Worm (Caenorhabditis elegans) whole organism, young adult: ENCODE results near the gene F26A1.9.

Experiments
- C17E4.6 ChIP-seq: fragments of 200-800 bp; sonication (Bioruptor generic); IDR thresholded peaks from 2 replicates; pipeline ENCODE4 v1.3.6; 2022; ENCODE audit warnings: missing genetic modification reagents, missing genetic modification characterization, missing compliant biosample characterization
- D2030.7 ChIP-seq: fragments of 200-800 bp; sonication (Bioruptor generic); IDR thresholded peaks from 2 replicates; pipeline ENCODE4 v1.3.6; 2022; ENCODE audit warnings: missing genetic modification reagents, missing genetic modification characterization, missing compliant biosample characterization
- F22D6.2 ChIP-seq: sonication (generic microtip); optimal IDR thresholded peaks from 2 replicates; lab custom pipeline; 2016; ENCODE audit warnings: mild to moderate bottlenecking, missing genetic modification characterization, missing compliant biosample characterization
- Y53G8AR.9 ChIP-seq: fragments of 200-800 bp; sonication (Bioruptor generic); conservative IDR thresholded peaks from 2 replicates; pipeline ENCODE4 v1.3.6; 2022; ENCODE audit warnings: missing genetic modification reagents, missing genetic modification characterization, missing compliant biosample characterization
- aptf-3 ChIP-seq: fragments of 200-800 bp; sonication (Bioruptor generic); IDR thresholded peaks from 2 replicates; pipeline ENCODE4 v1.3.6; 2022; ENCODE audit warnings: missing genetic modification characterization, missing compliant biosample characterization
- atf-7 ChIP-seq: sonication (generic microtip); optimal IDR thresholded peaks from 2 replicates; lab custom pipeline; 2017; ENCODE audit warnings: mild to moderate bottlenecking, missing genetic modification characterization, missing compliant biosample characterization
- athp-1 ChIP-seq: sonication (generic microtip); optimal IDR thresholded peaks from 2 replicates; lab custom pipeline; 2017; ENCODE audit warnings: mild to moderate bottlenecking, missing genetic modification characterization, missing compliant biosample characterization
- attf-6 ChIP-seq: fragments of 200-800 bp; sonication (Bioruptor generic); IDR thresholded peaks from 2 replicates; pipeline ENCODE4 v1.3.6; 2022; ENCODE audit warnings: missing genetic modification reagents, missing genetic modification characterization, missing compliant biosample characterization
- bed-1 ChIP-seq: fragments of 200-800 bp; sonication (Bioruptor generic); IDR thresholded peaks from 2 replicates; pipeline ENCODE4 v1.3.6; 2022; ENCODE audit warnings: missing genetic modification reagents, missing genetic modification characterization, missing compliant biosample characterization
- ceh-40 ChIP-seq: fragments of 200-800 bp; sonication (Bioruptor generic); IDR thresholded peaks from 2 replicates; pipeline ENCODE4 v1.3.6; 2022; ENCODE audit warnings: missing genetic modification characterization, missing compliant biosample characterization
- ceh-79 ChIP-seq: sonication (generic microtip); optimal IDR thresholded peaks from 2 replicates; lab custom pipeline; 2017; ENCODE audit warnings: mild to moderate bottlenecking, missing genetic modification characterization, missing compliant biosample characterization
- chd-7 ChIP-seq: sonication (generic microtip); optimal IDR thresholded peaks from 2 replicates; lab custom pipeline; 2016; ENCODE audit warnings: mild to moderate bottlenecking, missing genetic modification characterization, moderate library complexity, missing compliant biosample characterization
- dox-1 ChIP-seq: fragments of 200-800 bp; sonication (Bioruptor generic); IDR thresholded peaks from 2 replicates; pipeline ENCODE4 v1.3.6; 2022; ENCODE audit warnings: missing genetic modification reagents, missing genetic modification characterization, missing compliant biosample characterization
- dpff-1 ChIP-seq: sonication (generic microtip); optimal IDR thresholded peaks from 2 replicates; lab custom pipeline; 2017; ENCODE audit warnings: mild to moderate bottlenecking, missing genetic modification characterization, missing compliant biosample characterization
- dpl-1 ChIP-seq: fragments of 150-350 bp; optimal IDR thresholded peaks from 2 replicates; lab custom pipeline; 2014; ENCODE audit warnings: missing biosample characterization, missing genetic modification reagents, missing genetic modification characterization
- efl-1 ChIP-seq: fragments of 150-350 bp; optimal IDR thresholded peaks from 2 replicates; lab custom pipeline; 2014; ENCODE audit warnings: missing biosample characterization, missing genetic modification reagents, missing genetic modification characterization
- ets-4 ChIP-seq: fragments of 200-800 bp; sonication (Bioruptor generic); optimal IDR thresholded peaks from 2 replicates; lab custom pipeline; 2018; ENCODE audit warnings: mild to moderate bottlenecking, missing genetic modification characterization, missing compliant biosample characterization
- him-1 ChIP-seq: sonication (generic microtip); optimal IDR thresholded peaks from 2 replicates; lab custom pipeline; 2016; ENCODE audit warnings: missing genotype, missing genetic modification reagents, missing genetic modification characterization, missing compliant biosample characterization
- hlh-12 ChIP-seq: sonication (generic microtip); optimal IDR thresholded peaks from 2 replicates; lab custom pipeline; 2016; ENCODE audit warnings: missing genetic modification characterization, missing compliant biosample characterization
- hlh-26 ChIP-seq: fragments of 200-800 bp; sonication (Bioruptor generic); conservative IDR thresholded peaks from 2 replicates; pipeline ENCODE4 v1.3.6; 2022; ENCODE audit warnings: missing genetic modification reagents, missing genetic modification characterization, missing compliant biosample characterization
- lag-1 ChIP-seq: fragments of 200-800 bp; sonication (Bioruptor generic); IDR thresholded peaks from 2 replicates; pipeline ENCODE4 v1.3.6; 2022; ENCODE audit warnings: missing genetic modification reagents, missing genetic modification characterization, missing compliant biosample characterization
- lin-35 ChIP-seq, 3 experiments: fragments of 150-350 bp in 2 of 3; sonication (generic microtip) in 1 of 3; optimal IDR thresholded peaks; 2 replicates each; lab custom pipeline; 2014 to 2018; ENCODE audit warnings: missing biosample characterization in 3 of 3, missing genetic modification characterization in 3 of 3, missing genetic modification reagents in 3 of 3
- mcd-1 ChIP-seq: fragments of 200-800 bp; sonication (Bioruptor generic); IDR thresholded peaks from 2 replicates; pipeline ENCODE4 v1.3.6; 2022; ENCODE audit warnings: missing genetic modification reagents, missing genetic modification characterization, missing compliant biosample characterization
- nfya-1 ChIP-seq: sonication (generic microtip); optimal IDR thresholded peaks from 2 replicates; lab custom pipeline; 2017; ENCODE audit warnings: antibody characterized with exemption, missing compliant biosample characterization, missing genetic modification characterization, borderline replicate concordance; ENCODE audit not compliant: insufficient read depth
- rec-8 ChIP-seq, 2 experiments: sonication (generic microtip); optimal IDR thresholded peaks; 2 replicates each; lab custom pipeline; 2016; ENCODE audit warnings: mild to moderate bottlenecking in 2 of 2, missing genetic modification characterization in 2 of 2, missing genetic modification reagents in 2 of 2, missing genotype in 2 of 2, missing biosample characterization in 1 of 2, missing compliant biosample characterization in 1 of 2, moderate library complexity in 1 of 2
- sea-2 ChIP-seq: fragments of 200-800 bp; sonication (Bioruptor generic); IDR thresholded peaks from 2 replicates; pipeline ENCODE4 v1.3.6; 2022; ENCODE audit warnings: missing genetic modification characterization, missing compliant biosample characterization
- snpc-1.1 ChIP-seq: sonication (generic microtip); optimal IDR thresholded peaks from 2 replicates; lab custom pipeline; 2017; ENCODE audit warnings: missing genetic modification characterization, mild to moderate bottlenecking, missing compliant biosample characterization, antibody characterized with exemption, moderate library complexity, missing genotype, missing genetic modification reagents; ENCODE audit not compliant: insufficient read depth
- snpc-3.4 ChIP-seq: sonication (generic microtip); optimal IDR thresholded peaks from 2 replicates; lab custom pipeline; 2017; ENCODE audit warnings: missing genetic modification characterization, mild to moderate bottlenecking, missing compliant biosample characterization, antibody characterized with exemption, moderate library complexity, missing genotype, missing genetic modification reagents
- snpc-4 ChIP-seq, 5 experiments: fragments of 150-350 bp in 1 of 5; sonication (generic microtip) in 4 of 5; optimal IDR thresholded peaks; 2 replicates each; lab custom pipeline; 2014 to 2018; ENCODE audit warnings: missing genetic modification characterization in 5 of 5, missing biosample characterization in 3 of 5, antibody characterized with exemption in 2 of 5, mild to moderate bottlenecking in 2 of 5, missing compliant biosample characterization in 2 of 5, missing genotype in 2 of 5, moderate library complexity in 2 of 5, missing genetic modification reagents in 1 of 5
- sptf-2 ChIP-seq: fragments of 200-800 bp; sonication (Bioruptor generic); optimal IDR thresholded peaks from 2 replicates; lab custom pipeline; 2018; ENCODE audit warnings: mild to moderate bottlenecking, missing genetic modification characterization, missing compliant biosample characterization
- tbx-9 ChIP-seq: sonication (generic microtip); optimal IDR thresholded peaks from 2 replicates; lab custom pipeline; 2016; ENCODE audit warnings: borderline replicate concordance, missing genetic modification characterization, inconsistent platforms, missing compliant biosample characterization
- zfh-2 ChIP-seq: fragments of 200-800 bp; sonication (Bioruptor generic); conservative IDR thresholded peaks from 2 replicates; pipeline ENCODE4 v1.3.6; 2022; ENCODE audit warnings: missing genetic modification reagents, missing genetic modification characterization, missing compliant biosample characterization
- ztf-22 ChIP-seq: fragments of 200-800 bp; sonication (Bioruptor generic); optimal IDR thresholded peaks from 2 replicates; lab custom pipeline; 2018; ENCODE audit warnings: mild to moderate bottlenecking, missing genetic modification characterization, moderate library complexity, missing compliant biosample characterization
- ztf-3 ChIP-seq: fragments of 200-800 bp; sonication (Bioruptor generic); optimal IDR thresholded peaks from 2 replicates; lab custom pipeline; 2018; ENCODE audit warnings: mild to moderate bottlenecking, missing genetic modification characterization, missing compliant biosample characterization
- ztf-6 ChIP-seq: fragments of 200-800 bp; sonication (Bioruptor generic); IDR thresholded peaks from 2 replicates; pipeline ENCODE4 v1.3.6; 2022; ENCODE audit warnings: missing genetic modification reagents, missing genetic modification characterization, missing compliant biosample characterization

F26A1.9 gene

DNA sequence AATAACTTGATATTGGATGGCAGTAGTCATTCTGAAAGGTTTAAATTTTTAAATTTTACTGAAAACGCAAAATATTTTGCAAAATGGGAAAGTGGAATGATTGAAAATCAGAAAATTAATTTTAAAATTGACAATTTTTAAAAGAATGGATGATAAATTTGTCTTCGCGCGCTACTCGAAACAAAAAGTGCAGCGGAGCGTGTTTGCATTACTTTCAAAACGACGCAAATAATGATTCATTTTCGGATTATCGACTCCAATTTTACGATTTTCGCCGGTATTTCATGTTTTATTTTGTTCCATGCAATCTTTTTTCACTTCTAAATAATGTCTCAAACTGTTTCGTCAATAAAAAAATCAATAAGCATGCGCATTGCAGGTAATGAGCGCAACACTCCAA lies 48.9 kb upstream of the F26A1.9 start, which contains the start of the genes tost-1 and arx-6 (continued):
- TF ChIP-seq lag-1 (no peak), ceh-40 (no peak), ztf-3 (GFP tag; lab: Kevin White, UChicago) (no peak), efl-1 (GFP tag; lab: Kevin White, UChicago) (peak; percentile 76), snpc-4 (GFP tag; optimal IDR thresholded peaks at IDR 0.05; lab: Kevin White, UChicago) (no peak), snpc-4 (tag; optimal IDR thresholded peaks at IDR 0.05; lab: Kevin White, UChicago) (no peak), zfh-2 (no peak), D2030.7 (GFP tag; lab: Robert Waterston, UW) (peak; percentile 48; the same call in 1 of the 2 replicates), atf-7 (no peak), dox-1 (GFP tag; lab: Robert Waterston, UW) (0 out of 2 replicates have a peak, but pooled peaks have one; percentile 11), sea-2 (GFP tag; lab: Robert Waterston, UW) (no peak), Y53G8AR.9 (GFP tag; lab: Robert Waterston, UW) (no peak), C17E4.6 (no peak), ztf-22 (no peak), him-1 (tag; lab: Kevin White, UChicago) (peak; percentile 15), ets-4 (GFP tag; lab: Kevin White, UChicago) (no peak), athp-1 (tag; lab: Kevin White, UChicago) (no peak)

DNA sequence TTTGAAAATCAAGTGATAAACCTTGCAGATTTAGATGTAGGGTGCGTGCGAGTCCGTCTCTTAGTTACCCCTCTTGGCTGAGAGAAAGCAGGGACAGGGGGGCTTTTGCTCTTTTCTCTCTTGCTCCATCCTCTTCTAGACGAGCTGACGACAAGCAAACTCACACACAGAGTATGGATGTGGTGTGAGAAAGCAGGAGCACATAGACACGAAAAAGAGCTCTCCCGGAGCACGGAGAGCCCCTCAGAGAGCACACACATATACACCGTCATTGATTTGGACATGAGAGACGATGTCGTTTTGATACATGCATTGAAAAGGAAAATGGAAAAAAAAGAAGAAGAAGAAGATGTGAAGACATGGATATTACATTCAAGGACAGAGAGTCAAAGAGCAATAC lies 46.3 kb upstream of the F26A1.9 start:
- TF ChIP-seq bed-1 (GFP tag; lab: Robert Waterston, UW) (no peak), attf-6 (GFP tag; lab: Robert Waterston, UW) (no peak), lin-35 (GFP tag; optimal IDR thresholded peaks at IDR 0.05; lab: Kevin White, UChicago) (peak in 1 of 3 experiments; percentile 61), aptf-3 (no peak), chd-7 (tag; lab: Kevin White, UChicago) (no peak), ceh-79 (no peak)

DNA sequence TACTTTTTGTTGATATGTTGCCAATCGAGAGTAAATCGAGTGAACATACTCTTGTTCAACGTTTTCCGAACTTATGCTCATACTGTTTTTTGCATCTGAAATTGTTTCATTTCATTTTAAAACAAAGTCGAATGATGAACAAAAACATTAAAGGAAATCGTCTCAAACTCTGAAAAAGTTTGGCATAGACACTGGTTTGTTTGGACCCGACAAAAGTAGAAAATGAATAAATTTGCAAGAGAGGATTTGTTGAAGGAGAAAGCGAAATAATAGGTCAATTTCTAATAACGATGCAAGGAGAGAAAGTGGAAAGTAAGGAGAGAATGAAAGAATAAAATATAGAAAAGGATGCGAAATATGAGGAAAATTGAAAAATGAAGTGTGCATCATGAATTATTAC lies 45.3 kb upstream of the F26A1.9 start, which contains the start of gene C35D10.12:
C35D10.12 (minus strand) TSS at position 101 of the 400 bp plus-strand sequence.
- TF ChIP-seq F22D6.2 (tag; lab: Kevin White, UChicago) (no peak), dpl-1 (no peak), mcd-1 (GFP tag; lab: Robert Waterston, UW) (no peak), Y53G8AR.9 (GFP tag; lab: Robert Waterston, UW) (no peak), hlh-26 (GFP tag; lab: Robert Waterston, UW) (no peak), snpc-1.1 (tag; lab: Kevin White, UChicago) (no peak)

DNA sequence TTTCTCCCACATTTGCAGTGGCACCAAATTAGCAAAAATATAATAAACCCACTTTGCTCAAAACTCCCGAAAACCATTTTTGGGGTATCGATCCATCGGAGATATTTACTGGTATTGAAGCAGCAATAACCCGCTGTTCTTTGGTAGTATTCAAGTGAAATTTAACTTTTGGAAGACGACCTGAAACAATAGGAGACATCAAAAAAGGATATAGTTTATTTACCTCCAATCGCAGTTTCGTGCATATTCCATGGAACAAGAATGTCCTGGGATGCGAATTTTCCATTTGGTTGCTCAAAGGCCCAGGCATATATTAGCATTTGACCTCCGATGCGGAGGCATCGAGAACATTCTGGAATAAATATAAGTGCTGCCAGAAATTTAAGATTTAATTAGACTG lies 44.1 kb upstream of the F26A1.9 start:
- TF ChIP-seq hlh-12 (tag; lab: Kevin White, UChicago) (no peak), ceh-40 (no peak), athp-1 (tag; lab: Kevin White, UChicago) (no peak), D2030.7 (GFP tag; lab: Robert Waterston, UW) (no peak), rec-8 (tag; optimal IDR thresholded peaks at IDR 0.05; lab: Kevin White, UChicago) (no peak), sptf-2 (GFP tag; lab: Kevin White, UChicago) (no peak), nfya-1 (tag; lab: Kevin White, UChicago) (no peak)
- TF ChIP-seq, all 124 proteins: peak for 0

DNA sequence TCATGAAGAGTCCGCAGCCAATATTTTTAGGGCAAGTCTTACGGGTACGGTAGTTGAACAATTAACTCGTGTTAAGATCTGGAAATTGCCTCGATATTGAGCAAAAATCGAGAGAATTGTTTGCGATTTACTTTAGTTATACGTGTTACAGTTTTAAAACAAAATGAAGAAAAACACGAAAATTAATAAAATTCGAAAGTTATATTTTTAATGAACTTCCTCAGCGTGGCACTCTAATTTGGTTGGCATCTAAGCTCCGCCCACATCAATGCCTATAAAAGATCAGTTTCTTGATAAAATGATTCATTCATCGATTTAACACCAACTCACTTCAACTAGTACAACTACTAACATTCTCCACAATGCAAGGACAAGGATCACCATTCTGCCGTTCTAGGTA lies 41.1 kb upstream of the F26A1.9 start, which contains the start of gene gipc-1:
gipc-1 (plus strand) TSS at position 301 of the 400 bp plus-strand sequence.
- no peak for TF ChIP-seq snpc-3.4
- TF ChIP-seq tbx-9 (tag; lab: Kevin White, UChicago) = no peak
- TF ChIP-seq ztf-6 (GFP tag; lab: Robert Waterston, UW) = no peak
- TF ChIP-seq dpff-1 (tag; lab: Kevin White, UChicago) = no peak
- TF ChIP-seq chd-7 (tag; lab: Kevin White, UChicago) = no peak
